Worm (Caenorhabditis elegans): Measurements from ENCODE around the gene snt-7.

DNA sequence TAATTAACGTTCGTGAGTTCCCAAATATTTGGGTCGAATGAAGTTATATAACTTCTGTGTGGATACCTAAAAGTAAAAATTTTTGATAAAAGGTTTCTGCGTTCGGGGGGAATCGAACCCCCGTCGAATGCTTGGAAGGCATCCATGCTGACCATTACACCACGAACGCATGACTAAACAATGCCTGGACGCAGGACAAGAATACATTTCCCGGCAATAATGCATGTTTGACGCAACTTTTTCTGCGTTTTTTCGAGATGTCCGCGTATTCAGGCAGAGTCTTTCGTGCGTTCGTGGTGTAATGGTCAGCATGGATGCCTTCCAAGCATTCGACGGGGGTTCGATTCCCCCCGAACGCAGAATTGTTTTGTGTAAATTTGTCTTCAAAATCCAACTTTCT is 1.8 kb upstream of the snt-7 start:
- TF ChIP-seq nhr-77 (tag; optimal IDR thresholded peaks at IDR 0.05) = no peak
- TF ChIP-seq lin-35 (GFP tag; optimal IDR thresholded peaks at IDR 0.05) = peak in 1 of 2 experiments; percentile 72
- TF ChIP-seq tlp-1 (tag; optimal IDR thresholded peaks at IDR 0.05) = no peak
- TF ChIP-seq nhr-12 (tag; optimal IDR thresholded peaks at IDR 0.05) = no peak
- peak; percentile 52 for TF ChIP-seq elt-2 (tag; optimal IDR thresholded peaks at IDR 0.05)
- no peak for TF ChIP-seq ztf-4 (tag; optimal IDR thresholded peaks at IDR 0.05)
- TF ChIP-seq egl-27 (tag; optimal IDR thresholded peaks at IDR 0.05) = no peak
- peak; percentile 14 for TF ChIP-seq blmp-1 (tag; optimal IDR thresholded peaks at IDR 0.05)
- no peak for TF ChIP-seq nhr-11 (tag; optimal IDR thresholded peaks at IDR 0.05)

All from whole organism, L1 larva.